Worm (Caenorhabditis elegans) whole organism, L2 larva: ENCODE measurements around the gene wrt-5.

Experiments used
- aly-2 ChIP-seq: fragments of 150-350 bp; optimal IDR thresholded peaks from 2 replicates; lab custom pipeline; 2014; ENCODE audit warnings: missing biosample characterization, missing genetic modification characterization
- blmp-1 ChIP-seq: sonication (generic microtip); optimal IDR thresholded peaks from 2 replicates; lab custom pipeline; 2017; ENCODE audit warnings: missing genetic modification characterization, mild to moderate bottlenecking, missing compliant biosample characterization, antibody characterized with exemption, moderate library complexity; ENCODE audit not compliant: insufficient read depth
- elt-3 ChIP-seq: sonication (generic microtip); optimal IDR thresholded peaks from 2 replicates; lab custom pipeline; 2017; ENCODE audit warnings: missing biosample characterization, missing genetic modification characterization
- lin-39 ChIP-seq: fragments of 150-350 bp; optimal IDR thresholded peaks from 2 replicates; lab custom pipeline; 2014; ENCODE audit warnings: missing biosample characterization, missing genetic modification reagents, missing genetic modification characterization
- mdl-1 ChIP-seq, 2 experiments: fragments of 150-350 bp in 1 of 2; sonication (generic microtip) in 1 of 2; optimal IDR thresholded peaks; 2 replicates each; lab custom pipeline; 2017; ENCODE audit warnings: missing biosample characterization in 2 of 2, missing genetic modification characterization in 2 of 2
- nhr-11 ChIP-seq: fragments of 150-350 bp; optimal IDR thresholded peaks from 2 replicates; lab custom pipeline; 2014; ENCODE audit warnings: missing biosample characterization, missing genetic modification characterization
- nhr-12 ChIP-seq: fragments of 150-350 bp; optimal IDR thresholded peaks from 2 replicates; lab custom pipeline; 2014; ENCODE audit warnings: missing biosample characterization, missing genetic modification characterization
- nhr-237 ChIP-seq: fragments of 150-350 bp; optimal IDR thresholded peaks from 2 replicates; lab custom pipeline; 2014; ENCODE audit warnings: missing biosample characterization, missing genetic modification characterization
- nhr-25 ChIP-seq: fragments of 150-350 bp; sonication (generic microtip); optimal IDR thresholded peaks from 3 replicates; lab custom pipeline; 2014; ENCODE audit warnings: missing biosample characterization, missing genetic modification characterization
- snpc-4 ChIP-seq: fragments of 150-350 bp; optimal IDR thresholded peaks from 2 replicates; lab custom pipeline; 2014; ENCODE audit warnings: missing biosample characterization, missing genetic modification characterization
- unc-62 ChIP-seq: fragments of 150-350 bp; optimal IDR thresholded peaks from 2 replicates; lab custom pipeline; 2014; ENCODE audit warnings: missing biosample characterization, missing genetic modification reagents, missing genetic modification characterization
- ztf-11 ChIP-seq: sonication (generic microtip); optimal IDR thresholded peaks from 2 replicates; lab custom pipeline; 2017; ENCODE audit warnings: missing biosample characterization, missing genetic modification characterization

DNA sequence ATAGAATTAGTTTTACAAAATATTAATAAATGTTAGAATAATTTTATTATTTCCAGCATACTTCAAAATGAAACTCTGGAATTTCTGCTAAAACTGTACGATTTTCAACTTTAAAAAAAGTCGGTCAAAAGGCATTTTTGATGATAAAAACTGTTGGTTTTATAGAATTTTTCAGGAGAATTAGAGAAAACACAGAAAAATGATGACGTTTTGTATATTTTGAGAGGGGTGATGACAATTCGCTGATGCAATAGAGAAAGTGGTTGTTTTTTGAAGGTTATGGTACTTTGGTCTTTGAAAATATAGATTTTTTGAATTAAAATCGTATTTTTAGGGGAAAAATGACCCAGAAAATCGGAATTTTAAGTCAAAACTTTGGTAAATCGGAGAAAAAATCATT, 33.6 kb upstream of the wrt-5 start:
- TF ChIP-seq nhr-237 (tag; lab: Kevin White, UChicago) (no peak), nhr-11 (no peak), mdl-1 (tag; optimal IDR thresholded peaks at IDR 0.05; lab: Kevin White, UChicago) (no peak), snpc-4 (tag; lab: Kevin White, UChicago) (no peak), nhr-12 (tag; lab: Kevin White, UChicago) (no peak), lin-39 (tag; lab: Kevin White, UChicago) (no peak), ztf-11 (tag; lab: Kevin White, UChicago) (no peak), elt-3 (tag; lab: Kevin White, UChicago) (no peak), aly-2 (tag; lab: Kevin White, UChicago) (no peak), unc-62 (GFP tag; lab: Kevin White, UChicago) (no peak), blmp-1 (tag; lab: Kevin White, UChicago) (peak; percentile 26), nhr-25 (tag; lab: Kevin White, UChicago) (peak; percentile 14)
